Worm (Caenorhabditis elegans) whole organism, L1 larva: Measurements from ENCODE around the gene faah-1.

Experiments used
- ceh-63 ChIP-seq: fragments of 200-800 bp; sonication (Bioruptor generic); optimal IDR thresholded peaks from 2 replicates; lab custom pipeline; 2018; ENCODE audit warnings: mild to moderate bottlenecking, missing genetic modification characterization, missing compliant biosample characterization
- elt-3 ChIP-seq, 6 experiments: fragments of 150-350 bp in 1 of 6; sonication (generic microtip); optimal IDR thresholded peaks; 2 replicates each; lab custom pipeline; 2017 to 2018; ENCODE audit warnings: missing biosample characterization in 6 of 6, missing genetic modification characterization in 6 of 6, inconsistent platforms in 1 of 6
- fos-1 ChIP-seq: fragments of 150-350 bp; optimal IDR thresholded peaks from 2 replicates; lab custom pipeline; 2014; ENCODE audit warnings: missing biosample characterization, missing genetic modification characterization
- isw-1 ChIP-seq: fragments of 200-800 bp; sonication (Bioruptor generic); IDR thresholded peaks from 2 replicates; pipeline ENCODE4 v1.3.6; 2022; ENCODE audit warnings: missing genetic modification characterization, missing compliant biosample characterization
- mep-1 ChIP-seq: fragments of 150-350 bp; optimal IDR thresholded peaks from 2 replicates; lab custom pipeline; 2014; ENCODE audit warnings: missing biosample characterization, missing genetic modification characterization
- nhr-76 ChIP-seq: sonication (generic microtip); optimal IDR thresholded peaks from 2 replicates; lab custom pipeline; 2017; ENCODE audit warnings: missing biosample characterization, missing genetic modification characterization
- zip-4 ChIP-seq: fragments of 200-800 bp; sonication (Bioruptor generic); optimal IDR thresholded peaks from 2 replicates; lab custom pipeline; 2018; ENCODE audit warnings: mild to moderate bottlenecking, missing genetic modification characterization, moderate library complexity, missing compliant biosample characterization

DNA sequence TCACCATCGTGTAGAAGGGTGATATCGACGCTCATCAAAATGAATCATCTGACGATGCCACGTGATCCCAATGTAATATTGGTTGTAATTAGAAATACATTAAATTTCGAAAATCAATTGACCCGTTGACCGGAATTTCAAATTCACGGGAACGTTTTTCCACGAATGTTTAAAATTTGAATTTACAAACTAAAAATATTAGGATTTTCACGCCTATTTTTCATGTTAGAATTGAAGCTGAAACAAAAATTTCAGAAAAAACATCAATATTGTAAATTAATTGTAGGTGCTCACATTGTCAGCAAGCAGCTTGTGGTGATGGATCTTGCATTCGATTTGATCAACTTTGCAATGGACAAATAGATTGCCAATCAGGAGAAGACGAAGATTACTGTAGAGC, 51.1 kb downstream of the faah-1 start, which contains the start of gene C07G1.6:
- no peak for TF ChIP-seq elt-3 (tag; optimal IDR thresholded peaks at IDR 0.05; lab: Kevin White, UChicago)
- no peak for TF ChIP-seq isw-1 (GFP tag; lab: Robert Waterston, UW)
- no peak for TF ChIP-seq zip-4
- no peak for TF ChIP-seq ceh-63 (GFP tag; lab: Kevin White, UChicago)
- TF ChIP-seq mep-1 (tag; lab: Kevin White, UChicago): no peak
- no peak for TF ChIP-seq nhr-76 (tag; lab: Kevin White, UChicago)
- no peak for TF ChIP-seq fos-1 (tag; lab: Kevin White, UChicago)
